Worm (Caenorhabditis elegans) whole organism, midembryonic: ENCODE data around the gene sru-19.
"Not testable (repeated sequence)": the region's sequence is repeated elsewhere in the genome, so short reads cannot be mapped to it uniquely, and the experiment has no call there.

Source experiments
- T22C8.4 ChIP-seq: fragments of 200-800 bp; sonication (Bioruptor generic); IDR thresholded peaks from 2 replicates; pipeline ENCODE4 v1.3.6; 2022; ENCODE audit warnings: missing genetic modification characterization, missing compliant biosample characterization
- cog-1 ChIP-seq: sonication (generic microtip); optimal IDR thresholded peaks from 2 replicates; lab custom pipeline; 2016; ENCODE audit warnings: missing genetic modification characterization, missing compliant biosample characterization
- flt-1 ChIP-seq: fragments of 200-800 bp; sonication (Bioruptor generic); IDR thresholded peaks from 2 replicates; pipeline ENCODE4 v1.3.6; 2022; ENCODE audit warnings: missing genetic modification characterization, missing compliant biosample characterization
- klf-2 ChIP-seq: fragments of 200-800 bp; sonication (Bioruptor generic); conservative IDR thresholded peaks from 2 replicates; pipeline ENCODE4 v1.3.6; 2022; ENCODE audit warnings: missing genetic modification reagents, missing genetic modification characterization, missing compliant biosample characterization
- med-1 ChIP-seq: sonication (generic microtip); optimal IDR thresholded peaks from 2 replicates; lab custom pipeline; 2017; ENCODE audit warnings: missing genetic modification characterization, mild to moderate bottlenecking, missing compliant biosample characterization, antibody characterized with exemption, missing genetic modification reagents; ENCODE audit not compliant: insufficient read depth
- ref-1 ChIP-seq: fragments of 200-800 bp; sonication (Bioruptor generic); conservative IDR thresholded peaks from 2 replicates; pipeline ENCODE4 v1.3.6; 2022; ENCODE audit warnings: missing genetic modification reagents, missing genetic modification characterization, missing compliant biosample characterization
- tab-1 ChIP-seq: fragments of 200-800 bp; sonication (Bioruptor generic); IDR thresholded peaks from 2 replicates; pipeline ENCODE4 v1.3.6; 2022; ENCODE audit warnings: missing genetic modification characterization, missing compliant biosample characterization
- ztf-23 ChIP-seq: fragments of 200-800 bp; sonication (Bioruptor generic); IDR thresholded peaks from 2 replicates; pipeline ENCODE4 v1.3.6; 2022; ENCODE audit warnings: missing genetic modification reagents, missing genetic modification characterization, missing compliant biosample characterization
- ztf-29 ChIP-seq: fragments of 200-800 bp; sonication (Bioruptor generic); IDR thresholded peaks from 2 replicates; pipeline ENCODE4 v1.3.6; 2022; ENCODE audit warnings: missing genetic modification reagents, missing genetic modification characterization, missing compliant biosample characterization

sru-19 gene

DNA sequence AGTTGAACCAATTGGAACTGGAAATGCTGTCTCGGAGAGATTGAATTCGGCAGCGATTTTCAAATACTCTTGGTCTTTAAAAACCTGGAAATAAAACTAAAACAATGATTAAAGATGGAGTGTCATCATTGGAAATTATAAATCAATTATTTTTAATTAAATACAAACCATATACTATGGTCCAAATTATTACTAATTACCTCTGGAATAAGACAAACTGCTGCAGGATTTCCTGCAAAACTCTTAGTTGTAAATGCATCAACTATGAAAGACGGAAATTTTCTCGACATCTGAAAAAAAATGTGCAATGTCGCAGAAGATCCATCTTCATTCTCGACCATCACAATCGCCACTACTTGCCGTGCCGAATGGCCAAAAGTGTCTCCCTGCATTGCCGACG, 19.6 kb upstream of the sru-19 start, which contains the start of gene igdb-1:
igdb-1 (plus strand) TSS at position 301 of the 400 bp plus-strand sequence.
- TF ChIP-seq ztf-29, T22C8.4, tab-1 (GFP tag; lab: Robert Waterston, UW): not testable (repeated sequence)

DNA sequence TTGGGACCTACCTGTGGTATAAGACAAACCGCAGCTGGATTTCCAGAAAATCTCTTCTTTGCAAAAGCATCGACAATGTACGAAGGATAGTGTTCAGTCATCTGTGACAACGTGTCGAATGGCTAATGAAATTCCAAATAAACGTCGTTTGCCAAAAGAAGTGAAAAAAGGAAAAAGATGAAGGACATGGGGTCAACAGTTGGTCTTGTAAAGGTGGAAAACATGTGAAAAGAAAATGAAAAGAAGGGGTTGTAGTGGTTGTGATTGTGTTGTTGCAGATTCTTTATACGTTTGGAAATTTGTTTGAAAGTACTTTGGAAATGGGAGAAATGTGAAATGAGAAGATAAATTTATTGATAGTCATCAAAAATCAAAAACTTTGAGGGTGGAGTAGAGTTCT, 13.9 kb upstream of the sru-19 start, which contains the start of gene T04A11.4:
T04A11.4 (minus strand) TSS at position 101 of the 400 bp plus-strand sequence.
- not testable (repeated sequence) for TF ChIP-seq med-1 (GFP tag; lab: Kevin White, UChicago); ztf-29 (GFP tag; lab: Robert Waterston, UW); klf-2 (GFP tag; lab: Robert Waterston, UW)

DNA sequence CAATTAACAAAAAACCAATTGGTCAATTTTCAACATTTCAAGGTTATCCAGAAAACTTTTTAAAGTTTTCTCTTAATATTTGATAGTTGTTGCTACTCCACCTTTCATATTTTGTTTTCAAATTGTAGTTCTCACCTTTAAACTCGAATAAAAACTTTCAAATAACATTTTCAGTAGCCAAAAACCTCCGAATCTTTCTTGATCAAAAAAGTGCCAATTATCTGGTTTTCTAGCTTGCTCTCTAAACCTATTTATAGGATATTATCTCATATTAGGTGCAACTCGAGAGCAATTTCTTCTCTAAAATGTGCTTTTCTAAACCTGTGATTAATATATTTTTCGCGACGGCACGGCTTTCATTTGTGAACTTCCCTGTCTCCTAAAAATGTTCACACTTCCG, 11.1 kb upstream of the sru-19 start, which contains the start of gene sru-26:
sru-26 (plus strand) TSS at position 301 of the 400 bp plus-strand sequence.
- TF ChIP-seq klf-2 (GFP tag; lab: Robert Waterston, UW) (no peak), flt-1 (GFP tag; lab: Robert Waterston, UW) (no peak), ztf-23 (no peak), med-1 (GFP tag; lab: Kevin White, UChicago) (no peak), cog-1 (tag; lab: Kevin White, UChicago) (no peak), T22C8.4 (GFP tag; lab: Robert Waterston, UW) (no peak), tab-1 (GFP tag; lab: Robert Waterston, UW) (no peak), ref-1 (GFP tag; lab: Robert Waterston, UW) (no peak), ztf-29 (GFP tag; lab: Robert Waterston, UW) (no peak)

DNA sequence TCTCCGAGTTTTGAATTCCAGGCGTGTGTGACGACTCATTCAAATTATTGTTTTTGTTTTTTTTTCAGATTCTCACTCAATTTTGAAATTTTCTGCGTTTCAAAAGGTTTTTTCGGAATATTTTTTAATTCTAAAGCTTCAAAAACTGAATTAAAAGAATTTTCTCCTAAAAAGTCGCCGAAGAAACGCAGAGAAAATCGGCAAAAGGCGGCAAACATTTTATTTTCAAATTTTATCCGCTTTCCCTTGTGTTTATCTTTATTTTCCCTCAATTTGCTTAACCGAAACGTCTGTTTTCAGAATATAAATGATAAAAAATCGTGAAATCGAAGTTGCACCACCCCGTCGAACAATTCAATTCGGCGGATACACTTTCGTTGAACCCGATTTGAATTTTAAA, 7.8 kb upstream of the sru-19 start, which contains the start of gene him-6:
him-6 (plus strand) TSS at position 301 of the 400 bp plus-strand sequence.
- TF ChIP-seq med-1 (GFP tag; lab: Kevin White, UChicago), result no peak
- TF ChIP-seq T22C8.4 (GFP tag; lab: Robert Waterston, UW), result no peak
- TF ChIP-seq flt-1 (GFP tag; lab: Robert Waterston, UW), result no peak
- no peak for TF ChIP-seq ztf-29 (GFP tag; lab: Robert Waterston, UW)
- TF ChIP-seq ref-1 (GFP tag; lab: Robert Waterston, UW), result no peak
- TF ChIP-seq cog-1 (tag; lab: Kevin White, UChicago), result no peak
- no peak for TF ChIP-seq ztf-23
- no peak for TF ChIP-seq tab-1 (GFP tag; lab: Robert Waterston, UW)
- no peak for TF ChIP-seq klf-2 (GFP tag; lab: Robert Waterston, UW)

DNA sequence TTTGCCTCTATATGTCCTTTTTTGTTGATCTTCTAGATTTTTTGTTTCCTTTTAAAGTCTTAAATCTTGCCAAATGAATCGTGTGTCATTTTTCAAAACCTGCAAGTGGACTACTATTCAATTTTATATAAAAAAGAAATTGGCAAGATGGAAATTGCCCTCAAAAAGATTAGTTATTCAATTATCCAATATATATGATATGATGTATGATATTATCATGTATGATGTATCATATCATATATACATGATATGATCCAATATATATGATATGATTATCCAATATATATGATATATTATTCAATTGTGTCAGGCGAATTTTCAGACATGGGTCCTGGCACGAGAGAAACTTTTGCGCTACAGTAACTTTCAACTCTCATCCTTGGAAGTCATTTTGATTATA, 3.1 kb upstream of the sru-19 start, which contains the start of gene sru-20:
sru-20 (plus strand) TSS at position 301 of the 400 bp plus-strand sequence.
- TF ChIP-seq T22C8.4 (GFP tag; lab: Robert Waterston, UW) (no peak), ref-1 (GFP tag; lab: Robert Waterston, UW) (no peak), tab-1 (GFP tag; lab: Robert Waterston, UW) (no peak), ztf-23 (no peak), klf-2 (GFP tag; lab: Robert Waterston, UW) (no peak), cog-1 (tag; lab: Kevin White, UChicago) (no peak), med-1 (GFP tag; lab: Kevin White, UChicago) (no peak), ztf-29 (GFP tag; lab: Robert Waterston, UW) (no peak), flt-1 (GFP tag; lab: Robert Waterston, UW) (no peak)

DNA sequence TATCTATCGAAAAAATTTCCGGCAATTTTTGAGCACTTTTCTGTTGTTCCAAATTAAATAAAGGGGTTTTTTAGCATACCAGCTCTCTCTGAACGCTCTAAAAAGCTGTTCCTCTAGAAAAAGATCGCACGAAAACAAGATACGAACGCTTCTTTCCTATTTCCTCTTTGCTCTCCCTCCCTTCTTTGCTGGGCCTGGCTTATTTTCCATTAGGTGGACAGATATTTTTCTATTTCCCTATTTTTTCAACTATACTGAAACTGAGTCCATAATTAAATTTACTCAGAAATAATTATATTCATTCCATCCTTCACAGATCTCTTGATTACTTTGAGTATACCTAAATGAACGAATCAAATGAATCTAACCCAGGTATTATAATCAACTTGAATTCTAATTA, 3.6 kb downstream of the sru-19 start, which contains the start of gene sru-18:
sru-18 (plus strand) TSS at position 301 of the 400 bp plus-strand sequence.
- no peak for TF ChIP-seq ztf-29 (GFP tag; lab: Robert Waterston, UW)
- TF ChIP-seq klf-2 (GFP tag; lab: Robert Waterston, UW), result no peak
- TF ChIP-seq ztf-23, result no peak
- TF ChIP-seq ref-1 (GFP tag; lab: Robert Waterston, UW), result no peak
- TF ChIP-seq flt-1 (GFP tag; lab: Robert Waterston, UW), result no peak
- no peak for TF ChIP-seq med-1 (GFP tag; lab: Kevin White, UChicago)
- no peak for TF ChIP-seq cog-1 (tag; lab: Kevin White, UChicago)
- no peak for TF ChIP-seq T22C8.4 (GFP tag; lab: Robert Waterston, UW)
- no peak for TF ChIP-seq tab-1 (GFP tag; lab: Robert Waterston, UW)

DNA sequence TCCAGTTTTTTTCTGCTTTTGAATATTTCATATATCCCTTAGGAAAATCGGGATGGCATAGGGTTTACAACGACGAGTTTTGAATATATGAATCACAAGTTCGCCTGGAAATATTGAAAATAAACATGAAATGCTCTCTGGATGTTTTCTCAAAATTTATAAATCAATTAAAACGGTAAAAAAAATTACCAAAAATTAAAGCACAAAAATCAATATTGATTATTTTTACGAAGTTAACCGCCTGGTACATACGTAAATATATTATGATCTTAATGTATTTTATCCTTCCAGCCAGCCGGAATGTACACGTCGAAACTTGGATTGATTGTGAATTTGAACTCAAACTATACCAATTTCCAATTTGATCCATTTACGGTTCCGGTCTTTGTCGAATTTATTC, 7.1 kb downstream of the sru-19 start, which contains the start of gene sru-17:
sru-17 (plus strand) TSS at position 301 of the 400 bp plus-strand sequence.
- TF ChIP-seq T22C8.4 (GFP tag; lab: Robert Waterston, UW); med-1 (GFP tag; lab: Kevin White, UChicago); ztf-23: not testable (repeated sequence)

DNA sequence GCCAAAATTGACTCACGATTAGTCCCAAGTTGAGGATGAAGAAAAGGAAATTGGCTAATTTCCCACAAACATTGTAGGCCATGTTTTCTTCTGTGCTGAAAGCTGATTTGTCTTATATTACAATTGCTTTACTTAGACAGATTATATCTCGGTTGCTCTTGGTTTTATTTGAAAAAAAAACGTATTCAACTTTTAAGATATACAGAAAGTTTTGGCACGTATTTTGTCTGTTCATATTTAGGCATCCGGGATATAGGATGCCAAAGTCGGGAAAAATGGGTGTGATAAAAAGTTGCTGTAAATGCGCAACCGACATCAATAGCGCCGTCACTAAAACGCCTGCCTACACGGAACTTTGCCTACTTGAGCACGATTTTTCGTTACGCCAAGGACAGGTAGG, 21.8 kb downstream of the sru-19 start, which contains the start of gene tsp-4:
tsp-4 (minus strand) TSS at position 101 of the 400 bp plus-strand sequence.
- TF ChIP-seq T22C8.4 (GFP tag; lab: Robert Waterston, UW) (no peak), flt-1 (GFP tag; lab: Robert Waterston, UW) (no peak), ztf-29 (GFP tag; lab: Robert Waterston, UW) (no peak), ref-1 (GFP tag; lab: Robert Waterston, UW) (no peak), cog-1 (tag; lab: Kevin White, UChicago) (no peak), ztf-23 (no peak), klf-2 (GFP tag; lab: Robert Waterston, UW) (no peak), med-1 (GFP tag; lab: Kevin White, UChicago) (no peak), tab-1 (GFP tag; lab: Robert Waterston, UW) (no peak)

DNA sequence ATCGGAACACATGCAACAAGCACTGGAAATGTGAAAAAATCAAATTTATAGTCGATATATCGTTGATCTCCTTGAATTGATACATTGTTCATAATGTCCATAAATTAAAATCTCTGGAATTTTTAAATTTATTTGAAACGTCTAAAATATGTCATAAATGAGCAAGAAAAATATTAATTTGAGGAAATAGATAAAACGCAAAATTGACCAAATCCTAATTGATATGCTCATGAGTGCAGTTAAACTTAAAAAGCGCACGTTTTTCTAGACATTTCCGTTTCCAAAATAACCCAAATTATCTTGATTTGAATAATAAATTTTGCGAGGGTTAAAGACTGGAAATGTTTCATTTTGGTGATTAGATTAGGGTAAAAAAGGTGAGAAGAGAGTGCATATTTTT, 24.2 kb downstream of the sru-19 start, which contains the start of gene sru-13:
sru-13 (minus strand) TSS at position 101 of the 400 bp plus-strand sequence.
- TF ChIP-seq ztf-29 (GFP tag; lab: Robert Waterston, UW) (no peak), ref-1 (GFP tag; lab: Robert Waterston, UW) (no peak), klf-2 (GFP tag; lab: Robert Waterston, UW) (no peak), cog-1 (tag; lab: Kevin White, UChicago) (no peak), ztf-23 (no peak), med-1 (GFP tag; lab: Kevin White, UChicago) (no peak), T22C8.4 (GFP tag; lab: Robert Waterston, UW) (no peak), tab-1 (GFP tag; lab: Robert Waterston, UW) (no peak), flt-1 (GFP tag; lab: Robert Waterston, UW) (no peak)
